Worm (Caenorhabditis elegans) whole organism, L2 larva: ENCODE measurements around the gene K07F5.16.

Source experiments
- aly-2 ChIP-seq: fragments of 150-350 bp; optimal IDR thresholded peaks from 2 replicates; lab custom pipeline; 2014; ENCODE audit warnings: missing biosample characterization, missing genetic modification characterization
- blmp-1 ChIP-seq: sonication (generic microtip); optimal IDR thresholded peaks from 2 replicates; lab custom pipeline; 2017; ENCODE audit warnings: missing genetic modification characterization, mild to moderate bottlenecking, missing compliant biosample characterization, antibody characterized with exemption, moderate library complexity; ENCODE audit not compliant: insufficient read depth
- fos-1 ChIP-seq: fragments of 150-350 bp; optimal IDR thresholded peaks from 2 replicates; lab custom pipeline; 2014; ENCODE audit warnings: missing biosample characterization, missing genetic modification characterization
- snpc-4 ChIP-seq: fragments of 150-350 bp; optimal IDR thresholded peaks from 2 replicates; lab custom pipeline; 2014; ENCODE audit warnings: missing biosample characterization, missing genetic modification characterization

ce11 chrIV:9863817-9864216 lies at the start of gene K07F5.16:
- no peak for TF ChIP-seq blmp-1 (tag; lab: Kevin White, UChicago)
- TF ChIP-seq snpc-4 = no peak
- TF ChIP-seq aly-2 (tag; lab: Kevin White, UChicago) = no peak
- TF ChIP-seq fos-1 (tag; lab: Kevin White, UChicago) = no peak
